Fruit fly (Drosophila melanogaster) whole organism, embryonic: ENCODE data around the gene CG17564.

Source experiments
- Atf3 ChIP-seq: fragments of 200-800 bp; sonication (Bioruptor generic); optimal IDR thresholded peaks from 3 replicates; lab custom pipeline; 2016; ENCODE audit warnings: missing biosample characterization, missing genetic modification characterization
- C15 ChIP-seq: fragments of 200-800 bp; sonication (Bioruptor generic); IDR thresholded peaks from 3 replicates; pipeline ENCODE4 v1.3.6; 2022; ENCODE audit warnings: missing biosample characterization, missing genetic modification characterization
- CG10979 ChIP-seq: fragments of 200-800 bp; sonication (Bioruptor generic); optimal IDR thresholded peaks from 2 replicates; lab custom pipeline; 2018; ENCODE audit warnings: missing biosample characterization, mild to moderate bottlenecking, missing genetic modification characterization, moderate library complexity
- CG11456 ChIP-seq: fragments of 200-800 bp; sonication (Bioruptor generic); IDR thresholded peaks from 3 replicates; pipeline ENCODE4 v1.3.6; 2022; ENCODE audit warnings: missing biosample characterization, missing genetic modification characterization
- CG13775 ChIP-seq: fragments of 200-800 bp; sonication (Bioruptor generic); optimal IDR thresholded peaks from 3 replicates; lab custom pipeline; 2017; ENCODE audit warnings: missing biosample characterization, mild to moderate bottlenecking, missing genetic modification characterization
- CG14014 ChIP-seq: fragments of 200-800 bp; sonication (Bioruptor generic); IDR thresholded peaks from 2 replicates; pipeline ENCODE4 v1.3.6; 2022; ENCODE audit warnings: missing biosample characterization, missing genetic modification characterization
- CG14050 ChIP-seq: fragments of 200-800 bp; sonication (Bioruptor generic); IDR thresholded peaks from 3 replicates; pipeline ENCODE4 v1.3.6; 2022; ENCODE audit warnings: missing biosample characterization, missing genetic modification characterization
- CG17328 ChIP-seq: fragments of 200-800 bp; sonication (Bioruptor generic); IDR thresholded peaks from 2 replicates; pipeline ENCODE4 v1.3.6; 2022; ENCODE audit warnings: missing biosample characterization, missing genetic modification characterization
- CG17612 ChIP-seq: fragments of 200-800 bp; sonication (Bioruptor generic); IDR thresholded peaks from 2 replicates; pipeline ENCODE4 v1.3.6; 2022; ENCODE audit warnings: missing biosample characterization, missing genetic modification characterization
- CG18011 ChIP-seq: fragments of 200-800 bp; sonication (Bioruptor generic); optimal IDR thresholded peaks from 2 replicates; lab custom pipeline; 2017; ENCODE audit warnings: missing biosample characterization, missing genetic modification characterization, mild to moderate bottlenecking, moderate library complexity, missing genotype
- CG1832 ChIP-seq: fragments of 200-800 bp; sonication (Bioruptor generic); optimal IDR thresholded peaks from 2 replicates; lab custom pipeline; 2017; ENCODE audit warnings: missing biosample characterization, mild to moderate bottlenecking, missing genetic modification characterization, inconsistent platforms
- CG30403 ChIP-seq: fragments of 200-800 bp; sonication (Bioruptor generic); optimal IDR thresholded peaks from 3 replicates; lab custom pipeline; 2016; ENCODE audit warnings: missing biosample characterization, missing genetic modification characterization
- CG30431 ChIP-seq: fragments of 200-800 bp; sonication (Bioruptor generic); optimal IDR thresholded peaks from 2 replicates; lab custom pipeline; 2017; ENCODE audit warnings: missing biosample characterization, missing genetic modification characterization
- CG31441 ChIP-seq: fragments of 200-800 bp; sonication (Bioruptor generic); IDR thresholded peaks from 2 replicates; pipeline ENCODE4 v1.3.6; 2022; ENCODE audit warnings: missing biosample characterization, missing genetic modification characterization
- CG32767 ChIP-seq: fragments of 200-800 bp; sonication (Bioruptor generic); IDR thresholded peaks from 2 replicates; pipeline ENCODE4 v1.3.6; 2022; ENCODE audit warnings: missing biosample characterization, missing genetic modification characterization
- CG6175 ChIP-seq: fragments of 200-800 bp; sonication (Bioruptor generic); IDR thresholded peaks from 3 replicates; pipeline ENCODE4 v1.3.6; 2022; ENCODE audit warnings: missing biosample characterization, missing genetic modification characterization
- CG7839 ChIP-seq: fragments of 200-800 bp; sonication (Bioruptor generic); optimal IDR thresholded peaks from 3 replicates; lab custom pipeline; 2018; ENCODE audit warnings: missing biosample characterization, mild to moderate bottlenecking, missing genetic modification characterization, moderate library complexity
- CG7963 ChIP-seq: fragments of 200-800 bp; sonication (Bioruptor generic); IDR thresholded peaks from 3 replicates; pipeline ENCODE4 v1.3.6; 2022; ENCODE audit warnings: missing biosample characterization, missing genetic modification characterization; ENCODE audit not compliant: partially characterized antibody
- CG8089 ChIP-seq: fragments of 200-800 bp; sonication (Bioruptor generic); optimal IDR thresholded peaks from 3 replicates; lab custom pipeline; 2016; ENCODE audit warnings: missing biosample characterization, missing genetic modification characterization
- CG8290 ChIP-seq, 3 experiments: fragments of 200-800 bp; sonication (Bioruptor generic); optimal IDR thresholded peaks; 2 replicates each; lab custom pipeline; 2016 to 2019; ENCODE audit warnings: missing biosample characterization in 3 of 3, missing genetic modification characterization in 3 of 3, mild to moderate bottlenecking in 2 of 3, moderate library complexity in 1 of 3
- CG9215 ChIP-seq: fragments of 200-800 bp; sonication (Bioruptor generic); IDR thresholded peaks from 2 replicates; pipeline ENCODE4 v1.3.6; 2022; ENCODE audit warnings: missing biosample characterization, missing genetic modification characterization
- CG9932 ChIP-seq: fragments of 200-800 bp; sonication (Bioruptor generic); IDR thresholded peaks from 2 replicates; pipeline ENCODE4 v1.3.6; 2022; ENCODE audit warnings: missing biosample characterization, missing genetic modification characterization
- CTCF ChIP-seq: fragments of 200-800 bp; sonication (Bioruptor generic); optimal IDR thresholded peaks from 2 replicates; lab custom pipeline; 2017; ENCODE audit warnings: missing biosample characterization, mild to moderate bottlenecking, missing genetic modification characterization, moderate library complexity
- Dfd ChIP-seq, 2 experiments: fragments of >200 bp; optimal IDR thresholded peaks; 2 replicates each; lab custom pipeline; 2017; ENCODE audit warnings: missing biosample characterization in 2 of 2, missing genetic modification characterization in 2 of 2
- E2f1 ChIP-seq: fragments of 200-800 bp; sonication (Bioruptor generic); IDR thresholded peaks from 2 replicates; pipeline ENCODE4 v1.3.6; 2022; ENCODE audit warnings: missing biosample characterization, missing genetic modification characterization
- Ets65A ChIP-seq: fragments of 200-800 bp; sonication (Bioruptor generic); peaks from one replicate; lab custom pipeline; 2016; ENCODE audit warnings: missing biosample characterization, missing genetic modification characterization
- HHEX ChIP-seq: fragments of 200-800 bp; sonication (Bioruptor generic); optimal IDR thresholded peaks from 3 replicates; lab custom pipeline; 2017; ENCODE audit warnings: missing biosample characterization, mild to moderate bottlenecking, missing genetic modification characterization, missing genetic modification reagents
- HLH4C ChIP-seq: fragments of 200-800 bp; sonication (Bioruptor generic); IDR thresholded peaks from 3 replicates; pipeline ENCODE4 v1.3.6; 2022; ENCODE audit warnings: missing biosample characterization, missing genetic modification characterization; ENCODE audit not compliant: partially characterized antibody
- HmgD ChIP-seq: fragments of 200-800 bp; sonication (Bioruptor generic); optimal IDR thresholded peaks from 3 replicates; lab custom pipeline; 2016; ENCODE audit warnings: missing biosample characterization, missing genetic modification characterization
- Lhr ChIP-seq: fragments of 200-800 bp; sonication (Bioruptor generic); optimal IDR thresholded peaks from 3 replicates; lab custom pipeline; 2017; ENCODE audit warnings: mild to moderate bottlenecking, missing biosample characterization, missing genetic modification reagents, missing genetic modification characterization
- NK7.1 ChIP-seq: fragments of 200-800 bp; sonication (Bioruptor generic); optimal IDR thresholded peaks from 3 replicates; lab custom pipeline; 2016; ENCODE audit warnings: missing biosample characterization, missing genetic modification characterization
- Neu2 ChIP-seq: fragments of 200-800 bp; sonication (Bioruptor generic); optimal IDR thresholded peaks from 3 replicates; lab custom pipeline; 2016; ENCODE audit warnings: missing biosample characterization, missing genetic modification characterization, borderline replicate concordance
- Nf-YC ChIP-seq: fragments of 200-800 bp; optimal IDR thresholded peaks from 3 replicates; lab custom pipeline; 2019; ENCODE audit warnings: missing biosample characterization, mild to moderate bottlenecking, missing genetic modification characterization, moderate library complexity
- Spps ChIP-seq: fragments of 200-800 bp; sonication (Bioruptor generic); optimal IDR thresholded peaks from 2 replicates; lab custom pipeline; 2018; ENCODE audit warnings: missing biosample characterization, mild to moderate bottlenecking, missing genetic modification characterization
- Xbp1 ChIP-seq: fragments of 200-800 bp; sonication (Bioruptor generic); optimal IDR thresholded peaks from 3 replicates; lab custom pipeline; 2016; ENCODE audit warnings: missing biosample characterization, mild to moderate bottlenecking, missing genetic modification characterization
- fd96Cb ChIP-seq: fragments of 200-800 bp; sonication (Bioruptor generic); optimal IDR thresholded peaks from 2 replicates; lab custom pipeline; 2018; ENCODE audit warnings: missing biosample characterization, mild to moderate bottlenecking, missing genetic modification characterization, moderate library complexity
- ftz-f1 ChIP-seq: fragments of 200-800 bp; sonication (Bioruptor generic); optimal IDR thresholded peaks from 2 replicates; lab custom pipeline; 2016; ENCODE audit warnings: missing biosample characterization, missing genetic modification characterization
- klu ChIP-seq: fragments of 200-800 bp; sonication (Bioruptor generic); IDR thresholded peaks from 2 replicates; pipeline ENCODE4 v1.3.6; 2022; ENCODE audit warnings: missing biosample characterization, missing genetic modification characterization
- lola ChIP-seq, 3 experiments: fragments of >200 bp in 2 of 3; fragments of 200-800 bp in 1 of 3; sonication (Bioruptor generic) in 1 of 3; optimal IDR thresholded peaks; 2 replicates each; lab custom pipeline; 2017 to 2019; ENCODE audit warnings: missing biosample characterization in 3 of 3, missing genetic modification characterization in 3 of 3, mild to moderate bottlenecking in 1 of 3, moderate library complexity in 1 of 3
- pb ChIP-seq: fragments of 200-800 bp; sonication (Bioruptor generic); optimal IDR thresholded peaks from 3 replicates; lab custom pipeline; 2016; ENCODE audit warnings: missing biosample characterization, missing genetic modification characterization
- prd ChIP-seq, 3 experiments: fragments of >200 bp in 2 of 3; fragments of 200-800 bp in 1 of 3; sonication (Bioruptor generic) in 1 of 3; optimal IDR thresholded peaks in 2 of 3; IDR thresholded peaks in 1 of 3; 2 replicates in 2 of 3; 3 replicates in 1 of 3; pipeline versions ENCODE4 v1.3.6 to Lab custom; 2017 to 2022; ENCODE audit warnings: missing biosample characterization in 1 of 3, missing genetic modification characterization in 1 of 3
- sc ChIP-seq, 3 experiments: fragments of >200 bp in 2 of 3; fragments of 200-800 bp in 1 of 3; sonication (Bioruptor generic) in 1 of 3; optimal IDR thresholded peaks; 2 replicates in 2 of 3; 3 replicates in 1 of 3; lab custom pipeline; 2017; ENCODE audit warnings: mild to moderate bottlenecking in 1 of 3, missing biosample characterization in 1 of 3, missing genetic modification characterization in 1 of 3, missing genetic modification reagents in 1 of 3
- sens ChIP-seq: fragments of 200-800 bp; sonication (Bioruptor generic); peaks from one replicate; lab custom pipeline; 2016; ENCODE audit warnings: missing biosample characterization, missing genetic modification characterization
- sim ChIP-seq: fragments of 200-800 bp; sonication (Bioruptor generic); IDR thresholded peaks from 2 replicates; pipeline ENCODE4 v1.3.6; 2022; ENCODE audit warnings: missing biosample characterization, missing genetic modification characterization
- sqz ChIP-seq: fragments of 200-800 bp; sonication (Bioruptor generic); optimal IDR thresholded peaks from 3 replicates; lab custom pipeline; 2018; ENCODE audit warnings: missing biosample characterization, mild to moderate bottlenecking, missing genetic modification characterization
- stwl ChIP-seq: fragments of 200-800 bp; sonication (Bioruptor generic); optimal IDR thresholded peaks from 3 replicates; lab custom pipeline; 2018; ENCODE audit warnings: missing biosample characterization, mild to moderate bottlenecking, missing genetic modification characterization, moderate library complexity
- tgo ChIP-seq: fragments of 200-800 bp; sonication (Bioruptor generic); IDR thresholded peaks from 3 replicates; pipeline ENCODE4 v1.3.6; 2022; ENCODE audit warnings: missing biosample characterization, missing genetic modification characterization
- unpg ChIP-seq: fragments of 200-800 bp; sonication (Bioruptor generic); optimal IDR thresholded peaks from 3 replicates; lab custom pipeline; 2018; ENCODE audit warnings: missing biosample characterization, mild to moderate bottlenecking, missing genetic modification characterization, moderate library complexity
- wdn ChIP-seq: fragments of 200-800 bp; sonication (Bioruptor generic); IDR thresholded peaks from 2 replicates; pipeline ENCODE4 v1.3.6; 2022; ENCODE audit warnings: missing biosample characterization, missing genetic modification characterization
- zen ChIP-seq: fragments of 200-800 bp; sonication (Bioruptor generic); optimal IDR thresholded peaks from 3 replicates; lab custom pipeline; 2018; ENCODE audit warnings: missing biosample characterization, mild to moderate bottlenecking, missing genetic modification characterization, moderate library complexity
- zfh2 ChIP-seq: fragments of 200-800 bp; sonication (Bioruptor generic); optimal IDR thresholded peaks from 2 replicates; lab custom pipeline; 2016; ENCODE audit warnings: missing biosample characterization, missing genetic modification characterization

Gene CG17564

DNA sequence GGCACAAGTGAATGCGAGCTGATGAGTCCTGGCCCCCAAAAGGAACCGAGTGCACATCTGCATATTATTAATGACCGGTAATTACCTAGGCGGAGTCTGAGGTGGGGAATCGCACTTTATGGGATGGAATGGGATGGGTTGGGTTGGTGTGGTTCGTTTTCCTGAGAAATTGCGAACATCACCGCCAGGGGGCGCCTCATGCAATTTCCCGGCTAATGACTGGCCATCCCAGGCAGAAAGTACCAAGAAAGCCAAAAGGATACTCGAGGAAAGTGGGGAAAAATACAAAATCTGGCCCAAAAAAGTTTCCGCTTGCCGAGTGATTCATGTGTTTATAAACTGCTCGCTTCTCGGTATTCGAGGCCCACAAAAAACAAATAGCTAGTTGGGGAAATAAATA, 19.6 kb upstream of the CG17564 start:
- TF ChIP-seq sim (GFP tag; lab: Robert Waterston, UW) (no peak), lola (GFP tag; optimal IDR thresholded peaks at IDR 0.05; lab: Kevin White, UChicago) (no peak), Neu2 (GFP tag; lab: Kevin White, UChicago) (peak; percentile 9), CG7839 (tag; lab: Kevin White, UChicago) (no peak), tgo (no peak), CG1832 (GFP tag; lab: Kevin White, UChicago) (no peak), CG11456 (0 out of 3 replicates have a peak, but pooled peaks have one; percentile 22), Ets65A (GFP tag; lab: Kevin White, UChicago) (peak; percentile 83), Atf3 (no peak), CG9215 (GFP tag; lab: Robert Waterston, UW) (no peak), prd (optimal IDR thresholded peaks at IDR 0.05; lab: Kevin White, UChicago) (no peak), prd (GFP tag; IDR thresholded peaks at IDR 0.05; lab: Robert Waterston, UW) (no peak), CG8290 (GFP tag; optimal IDR thresholded peaks at IDR 0.05; lab: Kevin White, UChicago) (no peak), CG8290 (tag; optimal IDR thresholded peaks at IDR 0.05; lab: Kevin White, UChicago) (no peak), CG7963 (GFP tag; lab: Robert Waterston, UW) (no peak), zen (peak; percentile 67), sens (GFP tag; lab: Kevin White, UChicago) (peak; percentile 62), Lhr (GFP tag; lab: Kevin White, UChicago) (no peak), CTCF (GFP tag; lab: Kevin White, UChicago) (peak; percentile 84), Nf-YC (no peak), CG9932 (GFP tag; lab: Robert Waterston, UW) (no peak), CG30403 (GFP tag; lab: Kevin White, UChicago) (no peak)

DNA sequence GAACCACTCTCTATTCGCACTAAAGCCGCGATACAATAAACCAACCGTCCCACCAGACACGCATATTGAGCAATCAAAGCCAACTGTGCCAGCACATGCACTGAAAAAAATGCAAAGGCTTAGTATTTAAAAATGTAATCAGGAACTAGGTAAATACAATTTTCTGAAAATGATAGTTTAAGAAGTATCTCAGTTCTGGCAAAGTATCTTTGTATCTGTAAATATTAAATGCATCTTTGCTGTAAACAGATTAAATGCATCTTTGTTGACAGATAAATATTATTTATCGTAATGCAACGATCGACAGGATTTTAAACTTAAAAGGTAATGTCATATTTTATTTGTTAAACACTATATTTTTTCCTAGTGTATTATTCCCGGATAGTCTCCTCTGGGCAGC, 18.0 kb upstream of the CG17564 start:
- TF ChIP-seq CG32767 (GFP tag; lab: Robert Waterston, UW) (no peak), zfh2 (no peak), CG14014 (no peak), CG17612 (GFP tag; lab: Robert Waterston, UW) (no peak), CG14050 (no peak), Nf-YC (no peak), E2f1 (GFP tag; lab: Robert Waterston, UW) (no peak), HLH4C (GFP tag; lab: Robert Waterston, UW) (no peak), stwl (no peak), CG10979 (tag; lab: Kevin White, UChicago) (peak; percentile 48), Atf3 (no peak), CG13775 (GFP tag; lab: Kevin White, UChicago) (peak; percentile 17), CG30431 (GFP tag; lab: Kevin White, UChicago) (no peak), HmgD (GFP tag; lab: Kevin White, UChicago) (no peak), fd96Cb (tag; lab: Kevin White, UChicago) (peak; percentile 16), wdn (GFP tag; lab: Robert Waterston, UW) (no peak), CG17328 (GFP tag; lab: Robert Waterston, UW) (no peak), CG18011 (GFP tag; lab: Kevin White, UChicago) (no peak), Xbp1 (GFP tag; lab: Kevin White, UChicago) (no peak), CG8089 (GFP tag; lab: Kevin White, UChicago) (no peak), klu (no peak), unpg (GFP tag; lab: Kevin White, UChicago) (peak; percentile 14), CG6175 (GFP tag; lab: Robert Waterston, UW) (no peak), pb (GFP tag; lab: Kevin White, UChicago) (no peak), CG31441 (GFP tag; lab: Robert Waterston, UW) (0 out of 2 replicates have a peak, but pooled peaks have one; percentile 14), Spps (tag; lab: Kevin White, UChicago) (no peak), sqz (GFP tag; lab: Kevin White, UChicago) (no peak), ftz-f1 (GFP tag; lab: Kevin White, UChicago) (no peak), sc (optimal IDR thresholded peaks at IDR 0.05; lab: Kevin White, UChicago) (no peak), sc (GFP tag; optimal IDR thresholded peaks at IDR 0.05; lab: Kevin White, UChicago) (peak; percentile 18), HHEX (GFP tag; lab: Kevin White, UChicago) (no peak), NK7.1 (GFP tag; lab: Kevin White, UChicago) (no peak), C15 (GFP tag; lab: Robert Waterston, UW) (no peak), Dfd (GFP tag; optimal IDR thresholded peaks at IDR 0.05; lab: Kevin White, UChicago) (no peak)
